Fruit fly (Drosophila melanogaster) whole organism, embryonic: ENCODE data around the gene Uba5.

ENCODE experiments used
- Adf1 ChIP-seq: fragments of 200-800 bp; sonication (Bioruptor generic); IDR thresholded peaks from 2 replicates; pipeline ENCODE4 v1.3.6; 2022; ENCODE audit warnings: missing biosample characterization, missing genetic modification characterization
- Asciz ChIP-seq: fragments of 200-800 bp; sonication (Bioruptor generic); optimal IDR thresholded peaks from 2 replicates; lab custom pipeline; 2017; ENCODE audit warnings: missing biosample characterization, mild to moderate bottlenecking, missing genetic modification characterization, missing genetic modification reagents
- Bgb ChIP-seq: fragments of 200-800 bp; sonication (Bioruptor generic); IDR thresholded peaks from 2 replicates; pipeline ENCODE4 v1.3.6; 2022; ENCODE audit warnings: missing biosample characterization, missing genetic modification characterization; ENCODE audit not compliant: partially characterized antibody
- Bteb2 ChIP-seq: fragments of 200-800 bp; sonication (Bioruptor generic); optimal IDR thresholded peaks from 2 replicates; lab custom pipeline; 2016; ENCODE audit warnings: missing biosample characterization, missing genetic modification characterization
- CG10654 ChIP-seq: fragments of 200-800 bp; sonication (Bioruptor generic); optimal IDR thresholded peaks from 2 replicates; lab custom pipeline; 2016; ENCODE audit warnings: missing biosample characterization, missing genetic modification characterization
- CG11504 ChIP-seq: fragments of 200-800 bp; sonication (Bioruptor generic); optimal IDR thresholded peaks from 3 replicates; lab custom pipeline; 2019; ENCODE audit warnings: missing biosample characterization, mild to moderate bottlenecking, missing genetic modification characterization, moderate library complexity
- CG11560 ChIP-seq: fragments of 200-800 bp; sonication (Bioruptor generic); IDR thresholded peaks from 3 replicates; pipeline ENCODE4 v1.3.6; 2022; ENCODE audit warnings: missing biosample characterization, missing genetic modification characterization
- CG12942 ChIP-seq: fragments of 200-800 bp; sonication (Bioruptor generic); optimal IDR thresholded peaks from 3 replicates; lab custom pipeline; 2016; ENCODE audit warnings: missing biosample characterization, missing genetic modification characterization
- CG13775 ChIP-seq: fragments of 200-800 bp; sonication (Bioruptor generic); optimal IDR thresholded peaks from 3 replicates; lab custom pipeline; 2017; ENCODE audit warnings: missing biosample characterization, mild to moderate bottlenecking, missing genetic modification characterization
- CG1529 ChIP-seq: fragments of 200-800 bp; sonication (Bioruptor generic); optimal IDR thresholded peaks from 3 replicates; lab custom pipeline; 2018; ENCODE audit warnings: missing biosample characterization, missing genetic modification characterization
- CG17568 ChIP-seq: fragments of 200-800 bp; sonication (Bioruptor generic); optimal IDR thresholded peaks from 2 replicates; lab custom pipeline; 2018; ENCODE audit warnings: missing biosample characterization, mild to moderate bottlenecking, missing genetic modification characterization, moderate library complexity
- CG2678 ChIP-seq: fragments of 200-800 bp; sonication (Bioruptor generic); optimal IDR thresholded peaks from 3 replicates; lab custom pipeline; 2019; ENCODE audit warnings: missing biosample characterization, mild to moderate bottlenecking, missing genetic modification characterization, moderate library complexity
- CG30431 ChIP-seq: fragments of 200-800 bp; sonication (Bioruptor generic); optimal IDR thresholded peaks from 2 replicates; lab custom pipeline; 2017; ENCODE audit warnings: missing biosample characterization, missing genetic modification characterization
- CG5180 ChIP-seq: fragments of 200-800 bp; sonication (Bioruptor generic); optimal IDR thresholded peaks from 3 replicates; lab custom pipeline; 2017; ENCODE audit warnings: missing biosample characterization, missing genetic modification characterization, mild to moderate bottlenecking, moderate library complexity, missing genetic modification reagents
- CG7357 ChIP-seq: fragments of 200-800 bp; sonication (Bioruptor generic); IDR thresholded peaks from 3 replicates; pipeline ENCODE4 v1.3.6; 2022; ENCODE audit warnings: missing biosample characterization, missing genetic modification characterization
- CG7745 ChIP-seq: fragments of 200-800 bp; sonication (Bioruptor generic); optimal IDR thresholded peaks from 2 replicates; lab custom pipeline; 2018; ENCODE audit warnings: missing biosample characterization, mild to moderate bottlenecking, missing genetic modification characterization, moderate library complexity
- CG8089 ChIP-seq: fragments of 200-800 bp; sonication (Bioruptor generic); optimal IDR thresholded peaks from 3 replicates; lab custom pipeline; 2016; ENCODE audit warnings: missing biosample characterization, missing genetic modification characterization
- CG8290 ChIP-seq, 3 experiments: fragments of 200-800 bp; sonication (Bioruptor generic); optimal IDR thresholded peaks; 2 replicates each; lab custom pipeline; 2016 to 2019; ENCODE audit warnings: missing biosample characterization in 3 of 3, missing genetic modification characterization in 3 of 3, mild to moderate bottlenecking in 2 of 3, moderate library complexity in 1 of 3
- CG9727 ChIP-seq: fragments of 200-800 bp; sonication (Bioruptor generic); optimal IDR thresholded peaks from 3 replicates; lab custom pipeline; 2017; ENCODE audit warnings: missing biosample characterization, mild to moderate bottlenecking, missing genetic modification characterization
- CG9797 ChIP-seq: fragments of 200-800 bp; sonication (Bioruptor generic); optimal IDR thresholded peaks from 3 replicates; lab custom pipeline; 2018; ENCODE audit warnings: missing biosample characterization, mild to moderate bottlenecking, missing genetic modification characterization
- CG9817 ChIP-seq: fragments of 200-800 bp; sonication (Bioruptor generic); optimal IDR thresholded peaks from 2 replicates; lab custom pipeline; 2018; ENCODE audit warnings: missing biosample characterization, mild to moderate bottlenecking, missing genetic modification characterization, moderate library complexity
- Dbx ChIP-seq: fragments of 200-800 bp; sonication (Bioruptor generic); IDR thresholded peaks from 3 replicates; pipeline ENCODE4 v1.3.6; 2022; ENCODE audit warnings: missing biosample characterization, missing genetic modification characterization
- Dref ChIP-seq: fragments of 200-800 bp; sonication (Bioruptor generic); IDR thresholded peaks from 2 replicates; pipeline ENCODE4 v1.3.6; 2022; ENCODE audit warnings: missing biosample characterization, missing genetic modification characterization
- Drgx ChIP-seq: fragments of 200-800 bp; sonication (Bioruptor generic); IDR thresholded peaks from 2 replicates; pipeline ENCODE4 v1.3.6; 2022; ENCODE audit warnings: missing biosample characterization, missing genetic modification characterization
- Elba2 ChIP-seq: fragments of 200-800 bp; sonication (Bioruptor generic); optimal IDR thresholded peaks from 3 replicates; lab custom pipeline; 2016; ENCODE audit warnings: missing biosample characterization, missing genetic modification characterization
- Fer1 ChIP-seq: fragments of 200-800 bp; sonication (Bioruptor generic); optimal IDR thresholded peaks from 2 replicates; lab custom pipeline; 2017; ENCODE audit warnings: missing biosample characterization, mild to moderate bottlenecking, missing genetic modification characterization
- H15 ChIP-seq: fragments of 200-800 bp; sonication (Bioruptor generic); IDR thresholded peaks from 3 replicates; pipeline ENCODE4 v1.3.6; 2022; ENCODE audit warnings: missing biosample characterization, missing genetic modification characterization
- HHEX ChIP-seq: fragments of 200-800 bp; sonication (Bioruptor generic); optimal IDR thresholded peaks from 3 replicates; lab custom pipeline; 2017; ENCODE audit warnings: missing biosample characterization, mild to moderate bottlenecking, missing genetic modification characterization, missing genetic modification reagents
- HLH4C ChIP-seq: fragments of 200-800 bp; sonication (Bioruptor generic); IDR thresholded peaks from 3 replicates; pipeline ENCODE4 v1.3.6; 2022; ENCODE audit warnings: missing biosample characterization, missing genetic modification characterization; ENCODE audit not compliant: partially characterized antibody
- Hey ChIP-seq: fragments of 200-800 bp; sonication (Bioruptor generic); optimal IDR thresholded peaks from 3 replicates; lab custom pipeline; 2018; ENCODE audit warnings: missing biosample characterization, mild to moderate bottlenecking, missing genetic modification characterization
- Lpt ChIP-seq: fragments of >200 bp; optimal IDR thresholded peaks from 2 replicates; lab custom pipeline; 2018; ENCODE audit warnings: missing biosample characterization, missing genetic modification characterization
- NFAT ChIP-seq: fragments of 200-800 bp; sonication (Bioruptor generic); IDR thresholded peaks from 2 replicates; pipeline ENCODE4 v1.3.6; 2022; ENCODE audit warnings: missing biosample characterization, missing genetic modification characterization
- NK7.1 ChIP-seq: fragments of 200-800 bp; sonication (Bioruptor generic); optimal IDR thresholded peaks from 3 replicates; lab custom pipeline; 2016; ENCODE audit warnings: missing biosample characterization, missing genetic modification characterization
- Scr ChIP-seq: fragments of 200-800 bp; sonication (Bioruptor generic); IDR thresholded peaks from 2 replicates; pipeline ENCODE4 v1.3.6; 2022; ENCODE audit warnings: missing biosample characterization, missing genetic modification characterization; ENCODE audit not compliant: partially characterized antibody
- Ssrp ChIP-seq: fragments of 200-800 bp; sonication (Bioruptor generic); optimal IDR thresholded peaks from 2 replicates; lab custom pipeline; 2018; ENCODE audit warnings: missing biosample characterization, mild to moderate bottlenecking, missing genetic modification characterization, moderate library complexity
- Vsx1 ChIP-seq: fragments of 200-800 bp; sonication (Bioruptor generic); optimal IDR thresholded peaks from 2 replicates; lab custom pipeline; 2017; ENCODE audit warnings: missing biosample characterization, mild to moderate bottlenecking, missing genetic modification characterization, missing genetic modification reagents
- bab2 ChIP-seq: fragments of 200-800 bp; sonication (Bioruptor generic); optimal IDR thresholded peaks from 2 replicates; lab custom pipeline; 2016; ENCODE audit warnings: missing biosample characterization, missing genetic modification characterization
- caup ChIP-seq: fragments of 200-800 bp; sonication (Bioruptor generic); optimal IDR thresholded peaks from 3 replicates; lab custom pipeline; 2017; ENCODE audit warnings: missing biosample characterization, mild to moderate bottlenecking, missing genetic modification characterization, moderate library complexity; ENCODE audit not compliant: severe bottlenecking
- dm ChIP-seq: fragments of 200-800 bp; sonication (Bioruptor generic); optimal IDR thresholded peaks from 3 replicates; lab custom pipeline; 2016; ENCODE audit warnings: missing biosample characterization, missing genetic modification characterization
- ken ChIP-seq: fragments of 200-800 bp; sonication (Bioruptor generic); IDR thresholded peaks from 3 replicates; pipeline ENCODE4 v1.3.6; 2022; ENCODE audit warnings: missing biosample characterization, missing genetic modification characterization
- kni ChIP-seq: fragments of 200-800 bp; sonication (Bioruptor generic); optimal IDR thresholded peaks from 3 replicates; lab custom pipeline; 2017; ENCODE audit warnings: mild to moderate bottlenecking, missing biosample characterization, missing genetic modification reagents, missing genetic modification characterization
- ro ChIP-seq: fragments of 200-800 bp; sonication (Bioruptor generic); IDR thresholded peaks from 2 replicates; pipeline ENCODE4 v1.3.6; 2022; ENCODE audit warnings: missing biosample characterization, missing genetic modification characterization
- row ChIP-seq: fragments of 200-800 bp; sonication (Bioruptor generic); IDR thresholded peaks from 3 replicates; pipeline ENCODE4 v1.3.6; 2022; ENCODE audit warnings: missing biosample characterization, missing genetic modification characterization
- salm ChIP-seq: fragments of 200-800 bp; sonication (Bioruptor generic); optimal IDR thresholded peaks from 2 replicates; lab custom pipeline; 2018; ENCODE audit warnings: missing biosample characterization, mild to moderate bottlenecking, missing genetic modification characterization
- sisA ChIP-seq: fragments of 200-800 bp; sonication (Bioruptor generic); IDR thresholded peaks from 2 replicates; pipeline ENCODE4 v1.3.6; 2022; ENCODE audit warnings: missing biosample characterization, missing genetic modification characterization
- so ChIP-seq: fragments of 200-800 bp; sonication (Bioruptor generic); IDR thresholded peaks from 3 replicates; pipeline ENCODE4 v1.3.6; 2022; ENCODE audit warnings: missing biosample characterization, missing genetic modification characterization
- tgo ChIP-seq: fragments of 200-800 bp; sonication (Bioruptor generic); IDR thresholded peaks from 3 replicates; pipeline ENCODE4 v1.3.6; 2022; ENCODE audit warnings: missing biosample characterization, missing genetic modification characterization
- vfl ChIP-seq: fragments of 200-800 bp; sonication (Bioruptor generic); optimal IDR thresholded peaks from 2 replicates; lab custom pipeline; 2016; ENCODE audit warnings: missing biosample characterization, missing genetic modification characterization
- vvl ChIP-seq: fragments of 200-800 bp; sonication (Bioruptor generic); IDR thresholded peaks from 2 replicates; pipeline ENCODE4 v1.3.6; 2022; ENCODE audit warnings: missing biosample characterization, missing genetic modification characterization
- wor ChIP-seq: fragments of 200-800 bp; sonication (Bioruptor generic); IDR thresholded peaks from 2 replicates; pipeline ENCODE4 v1.3.6; 2022; ENCODE audit warnings: missing biosample characterization, missing genetic modification characterization

Gene Uba5

dm6 chrX:11494731-11495277 is 11.5 kb downstream of the Uba5 start (continued):
- TF ChIP-seq salm (tag; lab: Kevin White, UChicago) (peak; percentile 43), Fer1 (GFP tag; lab: Kevin White, UChicago) (peak; percentile 31), HHEX (GFP tag; lab: Kevin White, UChicago) (peak; percentile 26), CG5180 (GFP tag; lab: Kevin White, UChicago) (peak; percentile 26), Adf1 (GFP tag; lab: Robert Waterston, UW) (no peak), kni (GFP tag; lab: Kevin White, UChicago) (peak; percentile 73), Bteb2 (GFP tag; lab: Kevin White, UChicago) (peak; percentile 44), NFAT (no peak), CG9727 (GFP tag; lab: Kevin White, UChicago) (peak; percentile 87), bab2 (GFP tag; lab: Kevin White, UChicago) (peak; percentile 52), Ssrp (tag; lab: Kevin White, UChicago) (peak; percentile 84), CG1529 (peak; percentile 86), so (GFP tag; lab: Robert Waterston, UW) (peak; percentile 8; the same call in 1 of the 3 replicates), CG10654 (GFP tag; lab: Kevin White, UChicago) (peak; percentile 52), NK7.1 (GFP tag; lab: Kevin White, UChicago) (no peak), CG17568 (peak; percentile 53), CG30431 (peak; percentile 77), CG7745 (tag; lab: Kevin White, UChicago) (no peak), row (GFP tag; lab: Robert Waterston, UW) (peak; percentile 71), Dbx (GFP tag; lab: Robert Waterston, UW) (no peak), CG11504 (peak; percentile 75), CG9797 (GFP tag; lab: Kevin White, UChicago) (peak; percentile 7), Bgb (GFP tag; lab: Robert Waterston, UW) (no peak), CG12942 (GFP tag; lab: Kevin White, UChicago) (peak; percentile 61), vvl (GFP tag; lab: Robert Waterston, UW) (peak; percentile 72), CG13775 (peak; percentile 74), CG11560 (tag; lab: Robert Waterston, UW) (no peak), Elba2 (GFP tag; lab: Kevin White, UChicago) (no peak), CG8089 (peak; percentile 62), sisA (peak; percentile 64), Hey (tag; lab: Kevin White, UChicago) (no peak), Vsx1 (peak; percentile 36), ro (peak; percentile 13; the same call in 1 of the 2 replicates), wor (GFP tag; lab: Robert Waterston, UW) (peak; percentile 67), Drgx (peak; percentile 75), vfl (GFP tag; lab: Kevin White, UChicago) (no peak), Dref (GFP tag; lab: Robert Waterston, UW) (no peak), CG9817 (tag; lab: Kevin White, UChicago) (peak; percentile 39), caup (GFP tag; lab: Kevin White, UChicago) (no peak), CG8290 (GFP tag; optimal IDR thresholded peaks at IDR 0.05; lab: Kevin White, UChicago) (peak; percentile 65), CG8290 (tag; optimal IDR thresholded peaks at IDR 0.05; lab: Kevin White, UChicago) (peak; percentile 25 to 30), ken (GFP tag; lab: Robert Waterston, UW) (0 out of 3 replicates have a peak, but pooled peaks have one; percentile 46), tgo (GFP tag; lab: Robert Waterston, UW) (peak; percentile 46; the same call in 1 of the 3 replicates), Scr (GFP tag; lab: Robert Waterston, UW) (no peak), CG2678 (tag; lab: Kevin White, UChicago) (peak; percentile 79), Asciz (GFP tag; lab: Kevin White, UChicago) (peak; percentile 57), H15 (no peak), dm (GFP tag; lab: Kevin White, UChicago) (peak; percentile 30), Lpt (GFP tag; lab: Kevin White, UChicago) (no peak), HLH4C (GFP tag; lab: Robert Waterston, UW) (no peak), CG7357 (GFP tag; lab: Robert Waterston, UW) (no peak)
